Fruit fly (Drosophila melanogaster) whole organism, prepupa: ENCODE results near the gene nsl1.

Experiments
- CG11902 ChIP-seq: fragments of 200-800 bp; sonication (Bioruptor generic); optimal IDR thresholded peaks from 3 replicates; lab custom pipeline; 2016; ENCODE audit warnings: missing biosample characterization, missing genetic modification characterization
- CG8319 ChIP-seq: fragments of 200-800 bp; sonication (Bioruptor generic); optimal IDR thresholded peaks from 3 replicates; lab custom pipeline; 2016; ENCODE audit warnings: missing biosample characterization, missing genetic modification characterization
- Eip93F ChIP-seq: fragments of 200-800 bp; sonication (Bioruptor generic); optimal IDR thresholded peaks from 2 replicates; lab custom pipeline; 2016; ENCODE audit warnings: missing biosample characterization, mild to moderate bottlenecking, missing genetic modification characterization
- fd85E ChIP-seq: fragments of 200-800 bp; sonication (Bioruptor generic); optimal IDR thresholded peaks from 3 replicates; lab custom pipeline; 2016; ENCODE audit warnings: missing biosample characterization, missing genetic modification characterization

DNA sequence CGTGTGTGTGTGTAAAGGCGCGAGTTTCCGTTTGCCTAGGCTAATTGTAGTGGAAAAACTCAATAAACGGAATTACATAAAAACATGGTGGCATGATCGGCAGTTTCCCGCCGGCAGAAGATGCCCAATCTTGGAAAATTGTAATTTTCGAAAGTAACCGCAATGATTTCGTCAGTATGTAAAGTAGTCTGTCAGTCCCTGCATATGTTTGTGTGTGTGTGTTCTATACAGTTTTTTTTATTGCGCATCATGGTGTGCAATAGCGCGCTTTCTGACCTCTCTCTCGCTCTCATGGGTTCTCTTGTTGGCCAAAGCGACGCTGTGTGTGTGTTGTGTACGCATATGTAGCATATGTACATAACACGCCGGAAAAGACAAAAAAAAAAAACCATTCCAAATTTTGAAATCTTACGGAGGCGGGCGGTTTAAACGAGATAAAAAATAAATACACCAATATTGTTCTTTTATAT is 711 bp downstream of the nsl1 start:
- TF ChIP-seq fd85E (GFP tag; lab: Kevin White, UChicago), result no peak
- no peak for TF ChIP-seq CG11902 (GFP tag; lab: Kevin White, UChicago)
- TF ChIP-seq CG8319 (GFP tag; lab: Kevin White, UChicago), result no peak
- TF ChIP-seq Eip93F (GFP tag; lab: Kevin White, UChicago), result no peak
